Fruit fly (Drosophila melanogaster): Measurements from ENCODE around the gene CG32856.

Gene CG32856

dm6 chr3R:15927172-15927571 lies 38.0 kb downstream of the CG32856 start (continued):
- TF ChIP-seq zfh1 (GFP tag; IDR thresholded peaks at IDR 0.05) (peak; percentile 23; the same call in 1 of the 3 replicates), CG6813 (GFP tag; optimal IDR thresholded peaks at IDR 0.05) (no peak), CG18764 (GFP tag; optimal IDR thresholded peaks at IDR 0.05) (no peak), Dll (GFP tag; IDR thresholded peaks at IDR 0.05; ENCODE audit: partially characterized antibody) (no peak), Fer3 (tag; optimal IDR thresholded peaks at IDR 0.05) (no peak), NfI (GFP tag; optimal IDR thresholded peaks at IDR 0.05) (no peak), cg (GFP tag; optimal IDR thresholded peaks at IDR 0.05) (no peak), ind (GFP tag; optimal IDR thresholded peaks at IDR 0.05) (peak; percentile 30), CG42726 (GFP tag; IDR thresholded peaks at IDR 0.05; ENCODE audit: partially characterized antibody) (no peak), en (GFP tag; optimal IDR thresholded peaks at IDR 0.05) (no peak), exex (tag; optimal IDR thresholded peaks at IDR 0.05) (no peak), tna (GFP tag; IDR thresholded peaks at IDR 0.05; ENCODE audit: partially characterized antibody) (no peak), grau (tag; optimal IDR thresholded peaks at IDR 0.05) (peak; percentile 40), H2.0 (GFP tag; IDR thresholded peaks at IDR 0.05) (no peak; the same call in 1 of the 2 replicates), sens (GFP tag) (peak; percentile 89), Hr78 (GFP tag; optimal IDR thresholded peaks at IDR 0.05) (no peak), Dbx (GFP tag; IDR thresholded peaks at IDR 0.05) (0 out of 3 replicates have a peak, but pooled peaks have one; percentile 21), aop (GFP tag; IDR thresholded peaks at IDR 0.05) (no peak), CG4730 (GFP tag; IDR thresholded peaks at IDR 0.05) (no peak)

- TF ChIP-seq CG6272 (GFP tag; IDR thresholded peaks at IDR 0.05) (no peak), Drgx (GFP tag; IDR thresholded peaks at IDR 0.05) (no peak), CG10565 (GFP tag; optimal IDR thresholded peaks at IDR 0.05) (no peak), nerfin-2 (GFP tag; IDR thresholded peaks at IDR 0.05; ENCODE audit: partially characterized antibody) (no peak), sna (GFP tag; IDR thresholded peaks at IDR 0.05; ENCODE audit: partially characterized antibody) (no peak), ac (GFP tag; optimal IDR thresholded peaks at IDR 0.05) (no peak), vnd (GFP tag; IDR thresholded peaks at IDR 0.05; ENCODE audit: partially characterized antibody) (no peak), CG8290 (GFP tag; optimal IDR thresholded peaks at IDR 0.05) (no peak), CG8290 (tag; optimal IDR thresholded peaks at IDR 0.05) (peak in 1 of 2 experiments; percentile 47), CG6854 (GFP tag; optimal IDR thresholded peaks at IDR 0.05) (no peak), onecut (GFP tag; IDR thresholded peaks at IDR 0.05) (no peak), Pdp1 (GFP tag; optimal IDR thresholded peaks at IDR 0.05) (no peak), NC2α (GFP tag; optimal IDR thresholded peaks at IDR 0.05) (no peak), HLH3B (GFP tag; IDR thresholded peaks at IDR 0.05) (0 out of 2 replicates have a peak, but pooled peaks have one; percentile 13), PHDP (tag; optimal IDR thresholded peaks at IDR 0.05) (peak; percentile 23), CG15514 (GFP tag; optimal IDR thresholded peaks at IDR 0.05) (peak; percentile 36), sim (GFP tag; IDR thresholded peaks at IDR 0.05) (no peak), caup (GFP tag; optimal IDR thresholded peaks at IDR 0.05; ENCODE audit: severe bottlenecking) (peak; percentile 32), CG2678 (tag; optimal IDR thresholded peaks at IDR 0.05) (peak; percentile 41), Six4 (GFP tag; optimal IDR thresholded peaks at IDR 0.05) (no peak), Sox102F (GFP tag; optimal IDR thresholded peaks at IDR 0.05) (peak; percentile 23), lab (GFP tag; optimal IDR thresholded peaks at IDR 0.05) (peak; percentile 31), Meics (GFP tag; optimal IDR thresholded peaks at IDR 0.05) (peak; percentile 20), sens (GFP tag) (peak; percentile 56), kni (GFP tag; optimal IDR thresholded peaks at IDR 0.05) (no peak), Bdp1 (GFP tag; optimal IDR thresholded peaks at IDR 0.05) (no peak), CG14710 (tag; optimal IDR thresholded peaks at IDR 0.05) (no peak), ci (GFP tag; IDR thresholded peaks at IDR 0.05) (0 out of 3 replicates have a peak, but pooled peaks have one; percentile 56), Asciz (GFP tag; optimal IDR thresholded peaks at IDR 0.05) (peak; percentile 65), CG6813 (GFP tag; optimal IDR thresholded peaks at IDR 0.05) (peak; percentile 13), sima (GFP tag; optimal IDR thresholded peaks at IDR 0.05) (no peak), CG15601 (tag; optimal IDR thresholded peaks at IDR 0.05) (peak; percentile 3)
Measured at dm6 chr3R:15925939-15926338, 39.2 kb downstream of the CG32856 start.

All from whole organism, embryonic.